Fruit fly (Drosophila melanogaster) whole organism, prepupa: Measurements from ENCODE around the gene CG16952.
A peak's percentile ranks its signal among the peaks of the same experiment; 100 is the strongest.

Experiments
- Blimp-1 ChIP-seq: fragments of 200-800 bp; sonication (Bioruptor generic); optimal IDR thresholded peaks from 3 replicates; lab custom pipeline; 2017; ENCODE audit warnings: missing biosample characterization, missing genetic modification characterization, mild to moderate bottlenecking, moderate library complexity, missing genetic modification reagents
- CG10631 ChIP-seq: fragments of 200-800 bp; sonication (Bioruptor generic); optimal IDR thresholded peaks from 2 replicates; lab custom pipeline; 2016; ENCODE audit warnings: missing biosample characterization, missing genetic modification characterization
- CG10669 ChIP-seq: fragments of 200-800 bp; sonication (Bioruptor generic); optimal IDR thresholded peaks from 3 replicates; lab custom pipeline; 2018; ENCODE audit warnings: missing biosample characterization, mild to moderate bottlenecking, missing genetic modification characterization, moderate library complexity
- CG11294 ChIP-seq: fragments of 200-800 bp; sonication (Bioruptor generic); IDR thresholded peaks from 2 replicates; pipeline ENCODE4 v1.3.6; 2022; ENCODE audit warnings: missing biosample characterization, missing genetic modification characterization
- CG11902 ChIP-seq: fragments of 200-800 bp; sonication (Bioruptor generic); optimal IDR thresholded peaks from 3 replicates; lab custom pipeline; 2016; ENCODE audit warnings: missing biosample characterization, missing genetic modification characterization
- CG15336 ChIP-seq: fragments of 200-800 bp; sonication (Bioruptor generic); IDR thresholded peaks from 2 replicates; pipeline ENCODE4 v1.3.6; 2022; ENCODE audit warnings: missing biosample characterization, missing genetic modification characterization
- CG16779 ChIP-seq: fragments of 200-800 bp; sonication (Bioruptor generic); optimal IDR thresholded peaks from 3 replicates; lab custom pipeline; 2017; ENCODE audit warnings: missing biosample characterization, mild to moderate bottlenecking, missing genetic modification characterization
- CG3032 ChIP-seq: fragments of 200-800 bp; optimal IDR thresholded peaks from 2 replicates; lab custom pipeline; 2019; ENCODE audit warnings: missing biosample characterization, mild to moderate bottlenecking, missing genetic modification characterization, moderate library complexity
- CG32006 ChIP-seq: fragments of 200-800 bp; sonication (Bioruptor generic); optimal IDR thresholded peaks from 3 replicates; lab custom pipeline; 2017; ENCODE audit warnings: missing biosample characterization, mild to moderate bottlenecking, missing genetic modification characterization
- CG3919 ChIP-seq: fragments of 200-800 bp; sonication (Bioruptor generic); optimal IDR thresholded peaks from 3 replicates; lab custom pipeline; 2016; ENCODE audit warnings: missing biosample characterization, missing genetic modification characterization
- CG4318 ChIP-seq: fragments of 200-800 bp; sonication (Bioruptor generic); optimal IDR thresholded peaks from 3 replicates; lab custom pipeline; 2017; ENCODE audit warnings: missing biosample characterization, mild to moderate bottlenecking, missing genetic modification characterization
- CG6163 ChIP-seq: fragments of 200-800 bp; sonication (Bioruptor generic); IDR thresholded peaks from 3 replicates; pipeline ENCODE4 v1.3.6; 2022; ENCODE audit warnings: missing biosample characterization, missing genetic modification characterization
- CG6276 ChIP-seq: fragments of 200-800 bp; sonication (Bioruptor generic); optimal IDR thresholded peaks from 2 replicates; lab custom pipeline; 2017; ENCODE audit warnings: missing biosample characterization, mild to moderate bottlenecking, missing genetic modification characterization
- CG6792 ChIP-seq: fragments of 200-800 bp; sonication (Bioruptor generic); optimal IDR thresholded peaks from 3 replicates; lab custom pipeline; 2016; ENCODE audit warnings: missing biosample characterization, missing genetic modification characterization
- CG6808 ChIP-seq: fragments of 200-800 bp; sonication (Bioruptor generic); optimal IDR thresholded peaks from 3 replicates; lab custom pipeline; 2017; ENCODE audit warnings: missing biosample characterization, missing genetic modification characterization, mild to moderate bottlenecking, moderate library complexity, missing genetic modification reagents
- CG6854 ChIP-seq: fragments of 200-800 bp; sonication (Bioruptor generic); optimal IDR thresholded peaks from 2 replicates; lab custom pipeline; 2017; ENCODE audit warnings: missing biosample characterization, mild to moderate bottlenecking, missing genetic modification characterization
- CG7368 ChIP-seq: fragments of 200-800 bp; sonication (Bioruptor generic); optimal IDR thresholded peaks from 3 replicates; lab custom pipeline; 2016; ENCODE audit warnings: missing biosample characterization, missing genetic modification characterization
- CG8319 ChIP-seq: fragments of 200-800 bp; sonication (Bioruptor generic); optimal IDR thresholded peaks from 3 replicates; lab custom pipeline; 2016; ENCODE audit warnings: missing biosample characterization, missing genetic modification characterization
- CG8632 ChIP-seq: fragments of 200-800 bp; sonication (Bioruptor generic); optimal IDR thresholded peaks from 3 replicates; lab custom pipeline; 2016; ENCODE audit warnings: missing biosample characterization, missing genetic modification characterization
- Eip78C ChIP-seq: fragments of 200-800 bp; sonication (Bioruptor generic); peaks from one replicate; lab custom pipeline; 2016; ENCODE audit warnings: missing biosample characterization, missing genetic modification characterization
- Gug ChIP-seq: fragments of 200-800 bp; sonication (Bioruptor generic); IDR thresholded peaks from 2 replicates; pipeline ENCODE4 v1.3.6; 2022; ENCODE audit warnings: missing biosample characterization, missing genetic modification characterization
- Hr39 ChIP-seq: fragments of 200-800 bp; sonication (Bioruptor generic); optimal IDR thresholded peaks from 2 replicates; lab custom pipeline; 2016; ENCODE audit warnings: missing biosample characterization, missing genetic modification characterization
- Hr4 ChIP-seq: fragments of 200-800 bp; sonication (Bioruptor generic); optimal IDR thresholded peaks from 3 replicates; lab custom pipeline; 2016; ENCODE audit warnings: missing biosample characterization, missing genetic modification characterization
- OdsH ChIP-seq: fragments of 200-800 bp; sonication (Bioruptor generic); optimal IDR thresholded peaks from 3 replicates; lab custom pipeline; 2016; ENCODE audit warnings: missing biosample characterization, missing genetic modification characterization
- Sox14 ChIP-seq: fragments of 200-800 bp; sonication (Bioruptor generic); optimal IDR thresholded peaks from 3 replicates; lab custom pipeline; 2016; ENCODE audit warnings: missing biosample characterization, missing genetic modification characterization
- Sox15 ChIP-seq: fragments of 200-800 bp; sonication (Bioruptor generic); optimal IDR thresholded peaks from 3 replicates; lab custom pipeline; 2016; ENCODE audit warnings: missing biosample characterization, missing genetic modification characterization
- achi ChIP-seq: fragments of 200-800 bp; sonication (Bioruptor generic); optimal IDR thresholded peaks from 3 replicates; lab custom pipeline; 2016; ENCODE audit warnings: missing biosample characterization, missing genetic modification characterization
- acj6 ChIP-seq: fragments of 200-800 bp; sonication (Bioruptor generic); optimal IDR thresholded peaks from 3 replicates; lab custom pipeline; 2016; ENCODE audit warnings: missing biosample characterization, missing genetic modification characterization
- eg ChIP-seq: fragments of 200-800 bp; sonication (Bioruptor generic); IDR thresholded peaks from 3 replicates; pipeline ENCODE4 v1.3.6; 2022; ENCODE audit warnings: missing biosample characterization, missing genetic modification characterization
- esn ChIP-seq: fragments of 200-800 bp; sonication (Bioruptor generic); optimal IDR thresholded peaks from 2 replicates; lab custom pipeline; 2016; ENCODE audit warnings: missing biosample characterization, mild to moderate bottlenecking, missing genetic modification characterization, moderate library complexity
- fd85E ChIP-seq: fragments of 200-800 bp; sonication (Bioruptor generic); optimal IDR thresholded peaks from 3 replicates; lab custom pipeline; 2016; ENCODE audit warnings: missing biosample characterization, missing genetic modification characterization
- fkh ChIP-seq: fragments of 200-800 bp; sonication (Bioruptor generic); optimal IDR thresholded peaks from 3 replicates; lab custom pipeline; 2017; ENCODE audit warnings: missing biosample characterization, mild to moderate bottlenecking, missing genetic modification characterization, moderate library complexity
- lz ChIP-seq: fragments of 200-800 bp; sonication (Bioruptor generic); optimal IDR thresholded peaks from 3 replicates; lab custom pipeline; 2016; ENCODE audit warnings: missing biosample characterization, missing genetic modification characterization
- pdm3 ChIP-seq: fragments of 200-800 bp; sonication (Bioruptor generic); optimal IDR thresholded peaks from 3 replicates; lab custom pipeline; 2016; ENCODE audit warnings: missing biosample characterization, missing genetic modification characterization
- salr ChIP-seq, 2 experiments: fragments of 200-800 bp; sonication (Bioruptor generic); optimal IDR thresholded peaks; 3 replicates each; lab custom pipeline; 2016 to 2018; ENCODE audit warnings: missing biosample characterization in 2 of 2, missing genetic modification characterization in 2 of 2, mild to moderate bottlenecking in 1 of 2
- spab ChIP-seq: fragments of 200-800 bp; sonication (Bioruptor generic); optimal IDR thresholded peaks from 2 replicates; lab custom pipeline; 2017; ENCODE audit warnings: missing biosample characterization, mild to moderate bottlenecking, missing genetic modification characterization, missing genetic modification reagents
- svp ChIP-seq: fragments of 200-800 bp; sonication (Bioruptor generic); peaks from one replicate; lab custom pipeline; 2016; ENCODE audit warnings: missing biosample characterization, missing genetic modification characterization
- topi ChIP-seq: fragments of 200-800 bp; sonication (Bioruptor generic); optimal IDR thresholded peaks from 3 replicates; lab custom pipeline; 2016; ENCODE audit warnings: missing biosample characterization, missing genetic modification characterization
- vri ChIP-seq: fragments of 200-800 bp; sonication (Bioruptor generic); optimal IDR thresholded peaks from 3 replicates; lab custom pipeline; 2016; ENCODE audit warnings: missing biosample characterization, mild to moderate bottlenecking, missing genetic modification characterization

Gene CG16952

dm6 chrX:15867863-15868262 is 2.1 kb upstream of the CG16952 start, which contains the start of gene Gapdh2 (continued):
- peak; percentile 100 for TF ChIP-seq CG6163 (GFP tag; lab: Robert Waterston, UW)
- peak; percentile 99 for TF ChIP-seq CG16779 (tag; lab: Kevin White, UChicago)
- peak; percentile 99 for TF ChIP-seq CG10669
- TF ChIP-seq acj6 (GFP tag; lab: Kevin White, UChicago): peak; percentile 99
- peak; percentile 96 for TF ChIP-seq CG11902
- peak; percentile 99 for TF ChIP-seq CG6854 (GFP tag; lab: Kevin White, UChicago)
- peak; percentile 98 for TF ChIP-seq fd85E
- TF ChIP-seq Gug (GFP tag; lab: Robert Waterston, UW): peak; percentile 99
- TF ChIP-seq esn (GFP tag; lab: Kevin White, UChicago): peak; percentile 100
- TF ChIP-seq Hr39 (GFP tag; lab: Kevin White, UChicago): peak; percentile 98
- TF ChIP-seq CG6808: peak; percentile 99
- TF ChIP-seq achi: peak; percentile 99
- peak; percentile 100 for TF ChIP-seq topi (GFP tag; lab: Kevin White, UChicago)
- peak; percentile 99 for TF ChIP-seq CG10631
- TF ChIP-seq Sox15 (GFP tag; lab: Kevin White, UChicago): peak; percentile 97
- TF ChIP-seq Hr4 (GFP tag; lab: Kevin White, UChicago): peak; percentile 99
- TF ChIP-seq OdsH (GFP tag; lab: Kevin White, UChicago): peak; percentile 99
- TF ChIP-seq CG4318 (GFP tag; lab: Kevin White, UChicago): peak; percentile 96
- TF ChIP-seq CG8632: peak; percentile 100
- peak; percentile 100 for TF ChIP-seq vri (GFP tag; lab: Kevin White, UChicago)
- TF ChIP-seq Sox14 (GFP tag; lab: Kevin White, UChicago): peak; percentile 99
- TF ChIP-seq CG8319: peak; percentile 99
- peak; percentile 99 for TF ChIP-seq spab (GFP tag; lab: Kevin White, UChicago)

dm6 chrX:15868781-15869180 is 1.2 kb upstream of the CG16952 start:
- TF ChIP-seq CG32006 (GFP tag; lab: Kevin White, UChicago): no peak
- no peak for TF ChIP-seq CG15336 (GFP tag; lab: Robert Waterston, UW)
- TF ChIP-seq pdm3 (GFP tag; lab: Kevin White, UChicago): no peak
- TF ChIP-seq CG11294 (GFP tag; lab: Robert Waterston, UW): no peak
- no peak for TF ChIP-seq CG11902
- TF ChIP-seq CG6792 (GFP tag; lab: Kevin White, UChicago): no peak
- no peak for TF ChIP-seq eg (GFP tag; lab: Robert Waterston, UW)
- TF ChIP-seq CG8632: no peak
- TF ChIP-seq Blimp-1 (GFP tag; lab: Kevin White, UChicago): no peak
- no peak for TF ChIP-seq CG6276
- TF ChIP-seq topi (GFP tag; lab: Kevin White, UChicago): no peak
- no peak for TF ChIP-seq fkh (GFP tag; lab: Kevin White, UChicago)
- TF ChIP-seq svp (GFP tag; lab: Kevin White, UChicago): no peak
- TF ChIP-seq CG6854 (GFP tag; lab: Kevin White, UChicago): no peak

dm6 chrX:15870777-15871757 is 1.1 kb downstream of the CG16952 start:
- TF ChIP-seq Eip78C (GFP tag; lab: Kevin White, UChicago): peak; percentile 80
- no peak for TF ChIP-seq lz (GFP tag; lab: Kevin White, UChicago)
- no peak for TF ChIP-seq salr (GFP tag; optimal IDR thresholded peaks at IDR 0.05; lab: Kevin White, UChicago)
- TF ChIP-seq Blimp-1 (GFP tag; lab: Kevin White, UChicago): no peak
- no peak for TF ChIP-seq achi
- TF ChIP-seq CG10631: no peak
- no peak for TF ChIP-seq CG11902
- no peak for TF ChIP-seq CG3919
- no peak for TF ChIP-seq Sox15 (GFP tag; lab: Kevin White, UChicago)
- TF ChIP-seq CG15336 (GFP tag; lab: Robert Waterston, UW): 0 out of 2 replicates have a peak, but pooled peaks have one; percentile 10
- no peak for TF ChIP-seq CG16779 (tag; lab: Kevin White, UChicago)
- no peak for TF ChIP-seq CG11294 (GFP tag; lab: Robert Waterston, UW)
- TF ChIP-seq fkh (GFP tag; lab: Kevin White, UChicago): peak; percentile 84
- TF ChIP-seq CG3032: no peak
- TF ChIP-seq CG10669: no peak
- TF ChIP-seq CG6854 (GFP tag; lab: Kevin White, UChicago): peak; percentile 34
- peak; percentile 9 for TF ChIP-seq esn (GFP tag; lab: Kevin White, UChicago)
- no peak for TF ChIP-seq CG7368 (GFP tag; lab: Kevin White, UChicago)
